Fruit fly (Drosophila melanogaster): ENCODE results near the gene Irk3.

Irk3 gene

dm6 chr2L:18664707-18665550 lies 48.6 kb downstream of the Irk3 start (continued):
- no peak for TF ChIP-seq E2f2 (GFP tag; IDR thresholded peaks at IDR 0.05)
- TF ChIP-seq bsh (GFP tag; optimal IDR thresholded peaks at IDR 0.05) = peak; percentile 10 to 58
- no peak for TF ChIP-seq crp (GFP tag; optimal IDR thresholded peaks at IDR 0.05)
- TF ChIP-seq CG34376 (GFP tag; optimal IDR thresholded peaks at IDR 0.05) = no peak
- no peak for TF ChIP-seq CG12942 (GFP tag; optimal IDR thresholded peaks at IDR 0.05)
- TF ChIP-seq Drgx (GFP tag; IDR thresholded peaks at IDR 0.05) = peak; percentile 27; the same call in 1 of the 2 replicates
- TF ChIP-seq Atf6 (GFP tag; IDR thresholded peaks at IDR 0.05) = no peak
- no peak for TF ChIP-seq Atf-2 (GFP tag; optimal IDR thresholded peaks at IDR 0.05)
- no peak for TF ChIP-seq da (GFP tag; optimal IDR thresholded peaks at IDR 0.05)
- TF ChIP-seq Dip3 (GFP tag; optimal IDR thresholded peaks at IDR 0.05) = no peak
- no peak for TF ChIP-seq CG2889 (GFP tag; IDR thresholded peaks at IDR 0.05)
- TF ChIP-seq Elba2 (GFP tag; optimal IDR thresholded peaks at IDR 0.05) = no peak
- TF ChIP-seq CG3065 (GFP tag; optimal IDR thresholded peaks at IDR 0.05) = no peak
- TF ChIP-seq CG12219 (GFP tag; optimal IDR thresholded peaks at IDR 0.05) = no peak
- TF ChIP-seq Optix (GFP tag; IDR thresholded peaks at IDR 0.05) = 0 out of 3 replicates have a peak, but pooled peaks have one; percentile 17
- no peak for TF ChIP-seq knrl (GFP tag; IDR thresholded peaks at IDR 0.05; ENCODE audit: partially characterized antibody)

DNA sequence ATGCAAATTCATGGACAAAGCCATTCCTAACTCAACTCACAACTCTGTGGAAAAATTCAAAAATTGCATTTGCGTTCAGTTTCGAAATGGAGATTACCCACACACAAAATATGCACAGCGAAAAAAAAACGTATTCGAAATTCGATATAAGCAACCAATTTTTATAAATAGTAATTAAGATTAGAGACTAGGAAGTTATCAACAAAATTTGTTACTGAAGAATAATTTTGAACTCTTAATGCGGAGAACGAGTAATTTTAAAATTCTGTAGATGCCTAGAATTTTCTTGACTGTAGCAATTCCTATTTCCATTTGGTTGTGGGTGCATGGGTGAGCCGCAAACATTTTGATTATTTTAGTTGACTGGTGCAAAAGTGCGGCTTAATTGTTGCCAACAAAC lies 50.2 kb downstream of the Irk3 start:
- peak; percentile 3 for TF ChIP-seq gem (tag; optimal IDR thresholded peaks at IDR 0.05)
- TF ChIP-seq sens (GFP tag) = peak; percentile 58
- TF ChIP-seq vvl (GFP tag; IDR thresholded peaks at IDR 0.05) = no peak
- TF ChIP-seq z (GFP tag; IDR thresholded peaks at IDR 0.05) = 0 out of 3 replicates have a peak, but pooled peaks have one; percentile 19
- no peak for TF ChIP-seq Dad (GFP tag; optimal IDR thresholded peaks at IDR 0.05)
- no peak for TF ChIP-seq jigr1 (GFP tag; IDR thresholded peaks at IDR 0.05)
- TF ChIP-seq Drgx (GFP tag; IDR thresholded peaks at IDR 0.05) = peak; percentile 52
- no peak for TF ChIP-seq CG16815 (GFP tag; optimal IDR thresholded peaks at IDR 0.05)

Measured in whole organism, embryonic.